Worm (Caenorhabditis elegans) whole organism, young adult: ENCODE data around the gene srt-52.

ENCODE experiments used
- B0035.1 ChIP-seq: sonication (generic microtip); optimal IDR thresholded peaks from 2 replicates; lab custom pipeline; 2016; ENCODE audit warnings: missing genetic modification characterization, mild to moderate bottlenecking, missing compliant biosample characterization, missing genotype, missing genetic modification reagents
- D2030.7 ChIP-seq: fragments of 200-800 bp; sonication (Bioruptor generic); IDR thresholded peaks from 2 replicates; pipeline ENCODE4 v1.3.6; 2022; ENCODE audit warnings: missing genetic modification reagents, missing genetic modification characterization, missing compliant biosample characterization
- F10E7.11 ChIP-seq: sonication (generic microtip); optimal IDR thresholded peaks from 2 replicates; lab custom pipeline; 2017; ENCODE audit warnings: mild to moderate bottlenecking, missing genetic modification characterization, moderate library complexity, missing compliant biosample characterization
- Y53G8AR.9 ChIP-seq: fragments of 200-800 bp; sonication (Bioruptor generic); conservative IDR thresholded peaks from 2 replicates; pipeline ENCODE4 v1.3.6; 2022; ENCODE audit warnings: missing genetic modification reagents, missing genetic modification characterization, missing compliant biosample characterization
- cebp-1 ChIP-seq, 2 experiments: fragments of 200-800 bp in 1 of 2; sonication (Bioruptor generic) in 1 of 2; sonication (generic microtip) in 1 of 2; IDR thresholded peaks in 1 of 2; optimal IDR thresholded peaks in 1 of 2; 2 replicates each; pipeline versions ENCODE4 v1.3.6 to Lab custom; 2017 to 2022; ENCODE audit warnings: missing compliant biosample characterization in 2 of 2, missing genetic modification characterization in 2 of 2, mild to moderate bottlenecking in 1 of 2, missing genetic modification reagents in 1 of 2, moderate library complexity in 1 of 2
- ceh-100 ChIP-seq: fragments of 200-800 bp; sonication (Bioruptor generic); IDR thresholded peaks from 2 replicates; pipeline ENCODE4 v1.3.6; 2022; ENCODE audit warnings: missing genetic modification reagents, missing genetic modification characterization, missing compliant biosample characterization
- ceh-79 ChIP-seq: sonication (generic microtip); optimal IDR thresholded peaks from 2 replicates; lab custom pipeline; 2017; ENCODE audit warnings: mild to moderate bottlenecking, missing genetic modification characterization, missing compliant biosample characterization
- egrh-3 ChIP-seq: fragments of 200-800 bp; sonication (Bioruptor generic); IDR thresholded peaks from 2 replicates; pipeline ENCODE4 v1.3.6; 2022; ENCODE audit warnings: missing genetic modification reagents, missing genetic modification characterization, missing compliant biosample characterization
- hmg-1.2 ChIP-seq: fragments of 200-800 bp; sonication (Bioruptor generic); IDR thresholded peaks from 2 replicates; pipeline ENCODE4 v1.3.6; 2022; ENCODE audit warnings: missing genetic modification reagents, missing genetic modification characterization, missing compliant biosample characterization
- hmg-20 ChIP-seq: fragments of 200-800 bp; sonication (Bioruptor generic); IDR thresholded peaks from 2 replicates; pipeline ENCODE4 v1.3.6; 2022; ENCODE audit warnings: missing genetic modification reagents, missing genetic modification characterization, missing compliant biosample characterization
- hrde-1 ChIP-seq: sonication (generic microtip); optimal IDR thresholded peaks from 2 replicates; lab custom pipeline; 2016; ENCODE audit warnings: missing genetic modification characterization, mild to moderate bottlenecking, missing compliant biosample characterization, moderate library complexity, missing genotype, missing genetic modification reagents, borderline replicate concordance
- hsf-1 ChIP-seq: fragments of 200-800 bp; sonication (Bioruptor generic); IDR thresholded peaks from 2 replicates; pipeline ENCODE4 v1.3.6; 2022; ENCODE audit warnings: missing genetic modification reagents, missing genetic modification characterization, missing compliant biosample characterization
- lin-35 ChIP-seq, 3 experiments: fragments of 150-350 bp in 2 of 3; sonication (generic microtip) in 1 of 3; optimal IDR thresholded peaks; 2 replicates each; lab custom pipeline; 2014 to 2018; ENCODE audit warnings: missing biosample characterization in 3 of 3, missing genetic modification characterization in 3 of 3, missing genetic modification reagents in 3 of 3
- lin-54 ChIP-seq: fragments of 200-800 bp; sonication (Bioruptor generic); optimal IDR thresholded peaks from 2 replicates; lab custom pipeline; 2018; ENCODE audit warnings: mild to moderate bottlenecking, missing genetic modification characterization, missing compliant biosample characterization
- lsl-1 ChIP-seq: fragments of 200-800 bp; sonication (Bioruptor generic); optimal IDR thresholded peaks from 2 replicates; lab custom pipeline; 2018; ENCODE audit warnings: mild to moderate bottlenecking, missing genetic modification characterization, moderate library complexity, missing compliant biosample characterization
- madf-3 ChIP-seq: fragments of 200-800 bp; sonication (Bioruptor generic); IDR thresholded peaks from 2 replicates; pipeline ENCODE4 v1.3.6; 2022; ENCODE audit warnings: missing genetic modification reagents, missing genetic modification characterization, missing compliant biosample characterization
- madf-6 ChIP-seq: fragments of 200-800 bp; sonication (Bioruptor generic); IDR thresholded peaks from 2 replicates; pipeline ENCODE4 v1.3.6; 2022; ENCODE audit warnings: missing genetic modification reagents, missing genetic modification characterization, missing compliant biosample characterization
- madf-8 ChIP-seq: fragments of 200-800 bp; sonication (Bioruptor generic); conservative IDR thresholded peaks from 2 replicates; pipeline ENCODE4 v1.3.6; 2022; ENCODE audit warnings: missing genetic modification reagents, missing genetic modification characterization, missing compliant biosample characterization
- nfya-2 ChIP-seq: fragments of 200-800 bp; sonication (Bioruptor generic); IDR thresholded peaks from 2 replicates; pipeline ENCODE4 v1.3.6; 2022; ENCODE audit warnings: missing genetic modification reagents, missing genetic modification characterization, missing compliant biosample characterization
- repo-1 ChIP-seq: sonication (generic microtip); optimal IDR thresholded peaks from 2 replicates; lab custom pipeline; 2017; ENCODE audit warnings: mild to moderate bottlenecking, missing genetic modification characterization, missing compliant biosample characterization
- snpc-3.4 ChIP-seq: sonication (generic microtip); optimal IDR thresholded peaks from 2 replicates; lab custom pipeline; 2017; ENCODE audit warnings: missing genetic modification characterization, mild to moderate bottlenecking, missing compliant biosample characterization, antibody characterized with exemption, moderate library complexity, missing genotype, missing genetic modification reagents
- xnd-1 ChIP-seq: sonication (generic microtip); optimal IDR thresholded peaks from 2 replicates; lab custom pipeline; 2016; ENCODE audit warnings: missing genotype, missing genetic modification reagents, missing genetic modification characterization, missing compliant biosample characterization
- ztf-22 ChIP-seq: fragments of 200-800 bp; sonication (Bioruptor generic); optimal IDR thresholded peaks from 2 replicates; lab custom pipeline; 2018; ENCODE audit warnings: mild to moderate bottlenecking, missing genetic modification characterization, moderate library complexity, missing compliant biosample characterization

srt-52 gene

ce11 chrV:6271-6670 is 49.6 kb downstream of the srt-52 start (continued):
- TF ChIP-seq ztf-22 (GFP tag; lab: Kevin White, UChicago) (no peak), B0035.1 (tag; lab: Kevin White, UChicago) (no peak), D2030.7 (GFP tag; lab: Robert Waterston, UW) (peak; percentile 15; the same call in 1 of the 2 replicates), hrde-1 (tag; lab: Kevin White, UChicago) (peak; percentile 94), lsl-1 (peak; percentile 17), madf-6 (GFP tag; lab: Robert Waterston, UW) (peak; percentile 50; the same call in 1 of the 2 replicates), ceh-100 (GFP tag; lab: Robert Waterston, UW) (peak; percentile 15; the same call in 1 of the 2 replicates), lin-54 (GFP tag; lab: Kevin White, UChicago) (peak; percentile 21), hmg-1.2 (GFP tag; lab: Robert Waterston, UW) (peak; percentile 24; the same call in 1 of the 2 replicates), xnd-1 (tag; lab: Kevin White, UChicago) (peak; percentile 1), madf-8 (GFP tag; lab: Robert Waterston, UW) (no peak), repo-1 (tag; lab: Kevin White, UChicago) (peak; percentile 28), lin-35 (GFP tag; optimal IDR thresholded peaks at IDR 0.05; lab: Kevin White, UChicago) (peak in 1 of 3 experiments; percentile 15), nfya-2 (GFP tag; lab: Robert Waterston, UW) (no peak), snpc-3.4 (tag; lab: Kevin White, UChicago) (peak; percentile 54), F10E7.11 (tag; lab: Kevin White, UChicago) (peak; percentile 16), cebp-1 (GFP tag; IDR thresholded peaks at IDR 0.05; lab: Robert Waterston, UW) (no peak), cebp-1 (tag; optimal IDR thresholded peaks at IDR 0.05; lab: Kevin White, UChicago) (peak; percentile 4), ceh-79 (peak; percentile 63), hmg-20 (GFP tag; lab: Robert Waterston, UW) (no peak), madf-3 (GFP tag; lab: Robert Waterston, UW) (peak; percentile 26; the same call in 1 of the 2 replicates)

- TF ChIP-seq repo-1 (tag; lab: Kevin White, UChicago): no peak
- TF ChIP-seq Y53G8AR.9 (GFP tag; lab: Robert Waterston, UW): no peak
- no peak for TF ChIP-seq hsf-1
- TF ChIP-seq hmg-1.2 (GFP tag; lab: Robert Waterston, UW): no peak
- TF ChIP-seq egrh-3 (GFP tag; lab: Robert Waterston, UW): no peak
Observed at ce11 chrV:1335-1734, 54.5 kb downstream of the srt-52 start, which contains the start of gene idpp-2. idpp-2 (plus strand) TSS chrV:1635.
